Worm (Caenorhabditis elegans): ENCODE measurements around the gene F39H12.1.

F39H12.1 gene

DNA sequence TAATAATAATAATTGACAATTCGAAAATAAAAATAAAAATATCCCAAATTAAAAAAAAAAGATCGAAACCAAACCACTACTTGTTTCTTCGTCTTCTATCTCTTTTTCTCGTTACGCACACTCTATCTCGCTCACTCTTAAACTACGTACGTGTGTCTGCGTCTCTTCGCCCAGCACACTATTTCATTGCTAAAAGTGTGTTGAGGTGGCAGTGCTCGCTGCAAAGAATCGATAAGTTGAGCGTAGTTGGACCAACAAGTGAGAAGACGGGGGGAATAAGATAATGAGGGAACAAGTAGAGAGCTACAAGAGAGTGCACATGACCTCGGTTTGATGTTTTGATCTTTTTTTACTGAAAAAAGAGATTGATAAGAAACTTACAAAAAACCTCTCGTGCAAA lies 8.7 kb upstream of the F39H12.1 start:
- TF ChIP-seq him-1 (tag; optimal IDR thresholded peaks at IDR 0.05), result no peak
- no peak for TF ChIP-seq W03F9.2 (tag; optimal IDR thresholded peaks at IDR 0.05)

DNA sequence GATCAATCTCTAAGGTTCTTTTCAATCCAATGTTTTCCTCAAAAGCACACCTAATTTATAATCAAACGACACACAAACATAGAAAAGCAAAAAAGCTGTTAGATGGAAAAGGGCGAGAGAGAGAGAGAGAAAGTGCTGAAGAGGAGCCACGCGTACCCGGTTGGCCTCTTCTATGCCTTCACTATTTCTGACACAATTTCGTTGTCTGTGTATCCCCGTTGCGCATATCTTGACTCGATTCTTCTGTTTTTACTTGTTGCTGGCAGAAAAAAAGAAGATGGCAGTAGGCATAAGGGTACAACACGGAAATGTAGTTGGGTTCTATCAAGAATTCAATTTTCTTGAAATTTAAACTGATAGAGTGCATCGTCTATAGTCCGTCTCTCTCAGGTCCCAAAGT lies 7.1 kb upstream of the F39H12.1 start:
- TF ChIP-seq him-1 (tag; optimal IDR thresholded peaks at IDR 0.05) (peak; percentile 48), W03F9.2 (tag; optimal IDR thresholded peaks at IDR 0.05) (no peak)

DNA sequence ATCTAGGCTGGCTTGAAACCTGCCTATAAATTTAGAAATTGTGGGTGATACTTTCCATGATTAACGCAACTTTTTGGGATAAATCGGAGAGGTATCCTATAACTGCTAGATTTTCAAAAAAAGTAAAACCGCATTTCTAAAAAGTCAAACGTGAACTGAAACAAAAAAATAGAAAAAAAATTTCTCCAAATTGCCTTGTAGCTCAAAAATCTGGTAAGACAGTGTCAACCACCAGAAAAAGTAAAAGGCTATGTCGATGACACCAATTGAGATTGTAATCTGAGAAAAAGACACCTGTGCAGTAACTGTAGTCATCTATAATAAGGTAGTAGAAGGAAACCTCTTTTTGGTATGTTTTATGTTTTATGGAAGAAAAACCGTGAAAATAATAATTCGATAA lies 6.0 kb upstream of the F39H12.1 start, which contains the start of gene wdr-54:
wdr-54 (plus strand) TSS at position 301 of the 400 bp plus-strand sequence.
- TF ChIP-seq dao-5 (tag; optimal IDR thresholded peaks at IDR 0.05), result no peak
- no peak for TF ChIP-seq W03F9.2 (tag; optimal IDR thresholded peaks at IDR 0.05)
- TF ChIP-seq him-1 (tag; optimal IDR thresholded peaks at IDR 0.05), result no peak

DNA sequence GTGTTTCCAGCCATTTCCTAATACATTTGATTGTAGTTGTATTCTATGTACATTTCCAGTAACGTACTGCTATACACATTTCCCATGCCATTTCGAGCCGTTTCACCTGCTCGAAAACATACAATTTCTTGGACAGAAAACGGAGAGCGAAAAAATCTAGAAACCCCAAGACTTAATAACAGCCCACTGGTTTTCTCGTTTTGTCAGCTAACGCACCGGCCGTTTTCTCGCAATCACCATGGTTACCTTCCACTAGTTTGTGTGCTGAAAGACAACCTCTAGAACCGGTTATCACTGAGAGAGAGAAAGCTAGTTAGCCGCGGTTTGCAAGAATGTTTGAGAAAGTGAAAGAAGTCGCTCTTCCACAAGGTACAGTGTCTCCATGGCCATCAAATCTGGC lies 4.4 kb upstream of the F39H12.1 start:
- TF ChIP-seq him-1 (tag; optimal IDR thresholded peaks at IDR 0.05), result no peak
- TF ChIP-seq dao-5 (tag; optimal IDR thresholded peaks at IDR 0.05), result no peak
- TF ChIP-seq W03F9.2 (tag; optimal IDR thresholded peaks at IDR 0.05), result no peak

DNA sequence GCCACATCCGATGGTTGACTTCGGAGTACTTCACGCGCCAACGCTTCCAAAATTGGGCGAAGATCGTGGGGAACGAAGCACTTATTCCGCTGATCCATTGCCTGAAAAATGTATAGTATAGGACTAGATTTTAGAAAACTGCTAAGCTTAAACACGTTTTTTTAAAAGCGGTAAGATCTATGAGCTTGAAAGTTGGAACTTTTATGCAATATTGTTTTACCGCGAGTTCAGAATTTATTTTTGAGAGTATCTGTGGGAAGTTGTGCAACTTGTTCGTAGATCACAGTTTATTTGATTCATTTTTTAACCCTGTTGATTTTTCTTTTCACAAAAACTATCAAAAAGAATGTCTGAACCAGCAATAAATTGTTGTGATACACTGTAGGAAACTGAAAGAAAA lies 6.8 kb downstream of the F39H12.1 start, which contains the start of gene F39H12.3:
F39H12.3 (minus strand) TSS at position 101 of the 400 bp plus-strand sequence.
- no peak for TF ChIP-seq him-1 (tag; optimal IDR thresholded peaks at IDR 0.05)
- TF ChIP-seq W03F9.2 (tag; optimal IDR thresholded peaks at IDR 0.05), result no peak
- no peak for TF ChIP-seq dao-5 (tag; optimal IDR thresholded peaks at IDR 0.05)

DNA sequence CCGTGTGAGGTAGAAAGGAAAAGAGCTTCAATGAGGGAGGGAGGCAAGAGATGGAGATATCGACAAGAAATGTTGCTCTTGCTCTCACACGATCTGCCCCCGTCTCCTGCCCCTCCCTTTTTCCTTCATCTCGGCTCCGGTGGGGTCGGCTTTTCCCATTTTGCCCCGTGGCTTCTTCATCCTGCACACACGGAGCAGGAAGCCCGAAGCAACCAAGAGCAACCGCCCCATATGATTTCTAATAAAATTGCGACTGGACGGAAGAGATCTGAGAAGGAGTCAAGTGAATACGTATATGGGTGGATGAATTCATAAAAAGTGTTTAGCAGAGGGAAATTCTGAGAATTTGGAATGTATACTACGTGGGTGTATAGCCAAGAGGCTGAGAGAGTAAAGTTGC lies 10.1 kb downstream of the F39H12.1 start:
- TF ChIP-seq him-1 (tag; optimal IDR thresholded peaks at IDR 0.05), result peak; percentile 51
- no peak for TF ChIP-seq dao-5 (tag; optimal IDR thresholded peaks at IDR 0.05)

DNA sequence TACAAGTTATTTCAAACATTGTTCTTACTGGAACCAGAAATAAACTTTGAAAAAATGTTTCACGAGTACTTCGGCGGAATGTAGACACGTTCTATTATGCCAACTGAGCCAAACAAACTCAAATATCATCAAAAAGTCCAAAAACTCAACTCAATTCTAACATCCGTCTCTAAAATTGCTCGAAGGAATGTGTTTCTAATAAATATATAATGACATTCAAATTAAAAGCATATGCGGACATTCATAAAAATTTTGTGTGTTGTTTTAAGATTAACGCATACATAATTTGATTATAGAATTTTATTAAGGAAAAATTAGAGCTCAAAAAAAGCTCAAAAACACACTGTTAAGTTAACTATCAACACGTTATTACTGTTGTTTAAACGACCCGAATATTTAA lies 10.9 kb downstream of the F39H12.1 start:
- TF ChIP-seq him-1 (tag; optimal IDR thresholded peaks at IDR 0.05), result no peak

DNA sequence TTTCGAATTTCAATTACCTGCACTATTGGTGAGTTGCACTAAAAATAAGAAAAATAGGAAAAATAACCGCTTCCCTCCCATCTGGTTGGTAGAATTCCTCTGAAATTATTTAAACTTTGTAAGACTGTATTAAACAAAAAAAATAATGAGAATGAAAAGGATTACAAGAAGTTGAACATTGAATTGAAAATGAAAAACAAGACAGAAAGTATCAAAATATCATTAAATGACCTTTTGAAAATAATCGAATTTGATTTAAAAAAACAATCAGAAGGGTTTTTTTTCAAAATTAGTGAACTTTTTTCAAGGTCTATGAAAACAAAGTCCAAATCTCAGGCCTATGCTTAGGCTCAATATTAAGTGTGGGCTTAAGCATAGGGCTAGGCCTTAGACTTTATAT lies 16.8 kb downstream of the F39H12.1 start, which contains the start of gene igcm-1:
igcm-1 (minus strand) TSS at position 101 of the 400 bp plus-strand sequence.
- no peak for TF ChIP-seq W03F9.2 (tag; optimal IDR thresholded peaks at IDR 0.05)
- TF ChIP-seq dao-5 (tag; optimal IDR thresholded peaks at IDR 0.05), result no peak
- no peak for TF ChIP-seq him-1 (tag; optimal IDR thresholded peaks at IDR 0.05)

DNA sequence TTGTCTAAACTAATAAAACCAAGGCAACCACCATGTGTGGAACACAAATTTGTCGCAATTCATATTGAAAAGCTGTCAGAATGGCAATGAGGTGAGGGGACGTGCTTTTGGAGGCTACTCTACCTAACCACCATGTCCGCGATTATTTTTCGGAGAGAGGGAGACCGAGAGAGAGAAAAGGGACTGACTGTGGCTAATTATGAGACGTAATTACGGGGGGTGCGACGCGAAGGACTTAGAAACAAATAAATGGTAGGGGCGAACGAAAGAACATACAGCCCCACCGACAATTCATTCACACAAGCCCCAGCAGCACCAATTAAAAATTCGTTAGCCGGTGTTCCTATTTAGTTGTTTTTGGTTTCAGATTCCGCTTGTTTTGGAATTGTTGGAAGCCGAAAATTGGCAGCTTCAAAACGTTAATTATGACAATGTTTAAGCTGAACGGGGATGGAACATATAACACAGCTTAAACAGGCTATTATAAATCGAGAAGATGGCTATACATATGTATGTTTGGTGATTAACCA lies 18.2 kb downstream of the F39H12.1 start:
- TF ChIP-seq W03F9.2 (tag; optimal IDR thresholded peaks at IDR 0.05) (no peak), dao-5 (tag; optimal IDR thresholded peaks at IDR 0.05) (no peak)

DNA sequence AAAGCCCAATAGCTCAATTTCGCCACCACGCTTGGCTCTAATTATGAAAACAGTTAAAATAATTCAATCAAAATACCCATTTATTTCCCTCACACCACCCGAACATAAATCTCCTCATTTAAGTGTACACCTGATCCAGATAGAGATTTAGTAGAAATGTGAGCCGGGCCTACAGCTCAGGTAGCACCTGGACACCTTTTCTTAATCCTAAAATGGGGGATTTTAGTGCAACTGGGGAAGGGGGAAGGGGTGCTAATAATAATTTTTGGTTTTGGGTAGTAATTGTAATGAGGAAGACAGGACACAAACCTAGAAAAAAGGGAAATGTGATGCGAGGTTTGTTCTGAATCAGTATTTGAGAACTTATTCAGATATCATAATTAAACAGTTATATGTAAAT lies 19.0 kb downstream of the F39H12.1 start:
- TF ChIP-seq dao-5 (tag; optimal IDR thresholded peaks at IDR 0.05) (no peak), W03F9.2 (tag; optimal IDR thresholded peaks at IDR 0.05) (no peak), him-1 (tag; optimal IDR thresholded peaks at IDR 0.05) (no peak)

DNA sequence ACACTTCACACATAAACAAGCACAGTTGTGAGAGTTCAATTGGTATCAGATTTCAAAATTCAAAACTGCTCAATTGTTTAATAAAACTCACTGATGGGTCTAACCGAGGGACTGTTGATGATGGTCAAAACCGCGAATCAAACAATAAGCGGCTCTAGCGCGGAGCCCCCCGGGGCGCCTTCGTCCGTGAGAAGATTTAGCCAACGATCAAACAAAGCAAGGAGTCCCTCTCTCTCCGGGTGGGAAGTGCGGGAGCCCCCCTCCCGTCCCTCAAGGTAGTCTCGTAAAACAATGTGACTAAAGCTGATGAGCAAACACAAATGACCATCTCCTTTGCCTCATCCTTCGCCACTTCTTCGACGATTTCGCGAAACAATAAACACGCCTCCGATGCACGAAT lies 23.1 kb downstream of the F39H12.1 start:
- TF ChIP-seq him-1 (tag; optimal IDR thresholded peaks at IDR 0.05) (no peak), dao-5 (tag; optimal IDR thresholded peaks at IDR 0.05) (no peak), W03F9.2 (tag; optimal IDR thresholded peaks at IDR 0.05) (no peak)

DNA sequence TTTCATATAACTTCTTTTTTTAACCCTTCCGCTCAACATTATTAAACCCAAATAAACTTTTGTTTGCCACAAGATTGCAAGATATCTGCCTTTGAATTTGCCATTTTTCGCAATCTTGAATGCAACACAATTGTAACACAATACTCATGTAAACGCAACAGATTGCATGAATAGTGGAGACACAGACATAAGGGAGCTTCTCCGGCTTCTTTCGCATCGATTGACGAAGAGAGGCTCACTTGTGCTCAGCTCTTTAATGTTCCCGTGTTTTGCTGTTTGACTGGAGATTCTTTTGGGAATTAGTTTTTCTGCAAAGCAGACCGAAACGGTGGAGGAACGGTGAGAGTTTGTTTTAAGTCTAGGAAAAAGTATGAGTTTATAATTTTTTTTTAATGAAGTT lies 24.8 kb downstream of the F39H12.1 start, which contains the start of gene F56F10.2:
F56F10.2 (plus strand) TSS at position 215 of the 400 bp plus-strand sequence.
- TF ChIP-seq W03F9.2 (tag; optimal IDR thresholded peaks at IDR 0.05) (no peak), him-1 (tag; optimal IDR thresholded peaks at IDR 0.05) (no peak), dao-5 (tag; optimal IDR thresholded peaks at IDR 0.05) (no peak)

DNA sequence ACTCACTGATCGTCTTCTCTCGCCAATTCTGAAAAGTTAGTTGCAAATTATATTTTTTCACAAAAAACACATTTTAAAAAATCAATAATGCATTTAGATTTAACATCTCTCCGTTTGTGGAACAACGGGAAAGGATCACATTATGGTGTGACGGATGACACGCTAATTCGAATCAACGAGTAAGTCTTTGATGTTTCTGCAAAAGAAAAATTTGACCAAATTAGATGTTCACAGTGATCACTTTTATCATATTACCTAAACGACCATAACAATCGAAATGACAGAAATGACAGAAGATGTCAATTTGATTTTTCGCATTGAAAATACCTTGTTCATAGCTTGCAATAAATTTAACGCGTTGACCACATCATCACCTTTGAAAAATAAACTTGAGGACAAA lies 26.8 kb downstream of the F39H12.1 start:
- no peak for TF ChIP-seq him-1 (tag; optimal IDR thresholded peaks at IDR 0.05)
- TF ChIP-seq dao-5 (tag; optimal IDR thresholded peaks at IDR 0.05), result no peak
- TF ChIP-seq W03F9.2 (tag; optimal IDR thresholded peaks at IDR 0.05), result no peak

DNA sequence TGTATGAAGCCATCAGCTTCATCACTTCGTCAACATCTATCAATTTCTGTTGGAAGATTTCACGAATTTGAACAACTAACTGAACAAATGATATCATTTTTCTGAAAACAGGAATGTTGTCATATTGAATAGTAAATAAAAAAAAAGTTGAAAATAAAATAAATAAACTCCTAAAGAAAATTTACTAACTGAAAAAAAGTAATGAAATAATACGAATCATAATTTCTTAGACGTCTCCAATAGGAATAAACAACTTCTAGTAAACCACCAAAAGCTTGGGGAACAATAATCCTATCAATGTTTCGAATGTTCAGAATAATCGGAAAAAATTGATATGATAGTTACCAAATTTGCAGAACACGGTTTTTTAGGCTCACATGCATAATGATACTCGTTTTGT lies 28.9 kb downstream of the F39H12.1 start, which contains the start of gene cdo-1:
cdo-1 (minus strand) TSS at position 101 of the 400 bp plus-strand sequence.
- TF ChIP-seq dao-5 (tag; optimal IDR thresholded peaks at IDR 0.05) (no peak), him-1 (tag; optimal IDR thresholded peaks at IDR 0.05) (no peak), W03F9.2 (tag; optimal IDR thresholded peaks at IDR 0.05) (no peak)

DNA sequence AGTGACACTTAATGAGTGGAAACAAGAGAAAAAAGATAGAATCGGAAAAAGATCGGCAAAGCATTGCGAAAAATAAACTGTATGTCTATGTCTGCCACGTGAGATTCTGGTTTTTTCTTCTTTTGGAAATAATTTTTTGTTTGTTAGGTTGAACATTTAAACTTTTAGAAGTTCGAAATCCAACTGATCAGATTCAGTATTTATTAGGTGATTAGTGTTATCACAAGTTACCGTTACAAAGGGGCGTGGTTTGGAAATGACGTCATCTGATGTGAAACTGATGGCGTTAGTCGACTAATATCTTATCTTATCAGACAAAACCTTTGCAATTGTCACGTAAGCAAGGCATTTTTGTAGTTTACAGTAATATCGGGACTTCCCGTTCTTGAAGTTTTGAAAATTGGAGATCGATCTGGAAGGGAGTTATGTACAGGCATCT lies 29.7 kb downstream of the F39H12.1 start:
- TF ChIP-seq dao-5 (tag; optimal IDR thresholded peaks at IDR 0.05), result no peak
- no peak for TF ChIP-seq him-1 (tag; optimal IDR thresholded peaks at IDR 0.05)
- TF ChIP-seq W03F9.2 (tag; optimal IDR thresholded peaks at IDR 0.05), result no peak

All from whole organism, L4/young adult.